Fruit fly (Drosophila melanogaster): Measurements from ENCODE around the gene Cen.

Gene Cen

DNA sequence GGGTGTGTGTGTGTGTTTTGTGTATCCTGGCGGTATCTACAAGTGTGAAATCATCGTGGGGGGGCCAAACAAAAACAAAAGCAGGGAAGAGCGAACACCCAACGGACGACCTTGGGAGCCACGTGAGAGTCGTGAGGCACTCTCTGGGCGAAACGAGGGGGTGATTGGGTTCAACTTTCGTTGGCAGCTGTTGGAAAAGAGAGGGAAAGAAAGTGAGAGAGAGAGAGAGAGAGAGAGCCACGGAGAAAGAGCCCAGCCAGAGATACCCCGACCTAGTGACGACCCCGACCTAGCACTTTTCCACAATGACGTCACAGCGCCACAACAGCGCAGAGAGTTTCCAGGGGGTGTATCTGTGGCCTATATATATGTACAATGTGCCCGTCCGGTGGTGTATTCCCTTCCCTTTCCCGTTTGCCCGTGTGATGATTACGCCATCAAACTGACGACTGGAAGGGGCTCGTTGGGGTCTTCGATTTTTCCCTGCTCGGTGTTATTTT lies 24.3 kb upstream of the Cen start:
- no peak for TF ChIP-seq dsf (GFP tag; optimal IDR thresholded peaks at IDR 0.05; ENCODE audit: borderline replicate concordance)
- no peak for TF ChIP-seq ey (GFP tag; optimal IDR thresholded peaks at IDR 0.05)
- no peak for TF ChIP-seq N (GFP tag; optimal IDR thresholded peaks at IDR 0.05)
- no peak for TF ChIP-seq br (GFP tag; optimal IDR thresholded peaks at IDR 0.05)
- TF ChIP-seq Myc (optimal IDR thresholded peaks at IDR 0.05), result no peak
- no peak for TF ChIP-seq Dfd (GFP tag; optimal IDR thresholded peaks at IDR 0.05)
- TF ChIP-seq CG32264 (GFP tag; optimal IDR thresholded peaks at IDR 0.05), result no peak
- TF ChIP-seq GATAd (GFP tag; optimal IDR thresholded peaks at IDR 0.05), result no peak
- no peak for TF ChIP-seq Dif (GFP tag; optimal IDR thresholded peaks at IDR 0.05; ENCODE audit: partially characterized antibody)
- TF ChIP-seq psq (GFP tag; optimal IDR thresholded peaks at IDR 0.05), result no peak
- no peak for TF ChIP-seq CrebA (GFP tag; optimal IDR thresholded peaks at IDR 0.05; ENCODE audit: borderline replicate concordance)

DNA sequence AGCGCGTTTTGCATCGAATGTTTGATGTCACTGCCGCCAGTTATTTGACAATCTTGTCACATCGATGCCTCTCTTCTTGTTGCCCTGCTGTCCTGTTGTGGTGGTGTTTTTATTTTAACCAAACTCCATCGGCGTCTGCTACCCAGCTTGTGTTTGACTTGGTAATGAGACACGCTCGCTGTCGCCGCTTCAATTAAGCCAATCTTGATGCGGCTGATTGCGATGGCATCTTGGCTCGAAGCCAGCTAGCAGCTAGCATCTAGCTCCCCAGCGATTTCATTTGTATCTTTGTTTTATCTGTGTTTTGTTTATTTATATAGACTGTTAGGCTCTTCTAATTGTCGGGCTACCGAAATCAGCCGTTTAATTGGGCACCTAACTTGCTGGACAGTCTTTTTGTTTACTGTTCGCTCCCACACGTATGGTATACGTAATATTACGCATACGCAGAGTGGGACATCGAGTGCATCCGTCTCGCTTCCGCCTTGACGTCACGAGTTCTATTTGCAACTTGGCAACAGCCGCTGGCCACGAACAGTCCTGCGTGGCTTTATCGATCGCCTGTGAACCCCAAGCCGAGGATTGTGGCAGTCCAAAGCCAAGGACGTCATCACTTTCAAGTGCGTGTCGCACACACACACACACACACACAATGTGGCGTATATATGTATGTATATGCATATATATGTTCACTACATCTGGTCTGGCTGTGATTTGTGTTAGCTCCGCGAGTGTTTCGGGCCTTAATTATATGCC lies 23.0 kb upstream of the Cen start:
- TF ChIP-seq Abd-B (GFP tag; optimal IDR thresholded peaks at IDR 0.05), result no peak
- TF ChIP-seq Jra (GFP tag; optimal IDR thresholded peaks at IDR 0.05), result no peak

DNA sequence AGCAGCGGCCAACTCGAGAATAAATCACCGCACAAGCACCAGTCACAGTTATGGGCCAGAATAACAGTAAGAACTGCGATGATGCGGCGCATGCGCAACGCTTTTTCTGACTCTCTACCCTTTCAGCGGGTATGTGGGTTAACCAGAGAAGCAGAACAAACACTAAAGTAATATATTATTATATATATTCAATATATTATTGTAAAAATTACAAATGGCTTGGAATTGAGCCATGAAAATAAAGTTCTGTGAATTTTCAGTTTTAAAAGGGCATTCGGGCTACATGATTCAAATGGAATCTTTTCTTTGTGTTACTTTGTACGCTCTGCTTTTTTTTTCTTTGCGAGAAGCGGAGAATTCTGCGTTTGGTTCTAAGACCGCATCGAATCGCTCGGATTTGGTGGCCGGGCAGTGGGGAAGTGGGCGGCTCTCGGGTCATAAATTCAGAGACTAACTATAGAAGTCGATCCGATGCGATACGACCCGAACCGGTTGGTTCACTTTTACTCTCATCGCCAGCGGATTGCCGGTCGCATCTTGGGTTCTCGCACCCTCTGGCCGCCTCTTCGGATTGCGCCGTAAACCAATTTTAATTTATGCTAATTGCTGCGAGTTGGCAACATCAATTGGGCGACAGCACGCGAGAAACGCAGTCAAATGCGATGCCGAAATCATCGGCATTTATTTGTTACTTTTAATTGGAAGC lies 19.0 kb upstream of the Cen start:
- peak; percentile 17 for TF ChIP-seq Dif (GFP tag; optimal IDR thresholded peaks at IDR 0.05; ENCODE audit: partially characterized antibody)
- TF ChIP-seq Vsx2 (GFP tag; optimal IDR thresholded peaks at IDR 0.05; ENCODE audit: partially characterized antibody), result no peak
- no peak for TF ChIP-seq sv (GFP tag; optimal IDR thresholded peaks at IDR 0.05)
- TF ChIP-seq Abd-B (GFP tag; optimal IDR thresholded peaks at IDR 0.05), result no peak
- no peak for TF ChIP-seq N (GFP tag; optimal IDR thresholded peaks at IDR 0.05)
- TF ChIP-seq CrebA (GFP tag; optimal IDR thresholded peaks at IDR 0.05; ENCODE audit: borderline replicate concordance), result peak; percentile 21
- peak; percentile 85 for TF ChIP-seq OdsH (GFP tag; optimal IDR thresholded peaks at IDR 0.05)
- peak; percentile 56 for TF ChIP-seq Sp1 (GFP tag; optimal IDR thresholded peaks at IDR 0.05)
- no peak for TF ChIP-seq Dfd (GFP tag; optimal IDR thresholded peaks at IDR 0.05)
- TF ChIP-seq br (GFP tag; optimal IDR thresholded peaks at IDR 0.05), result peak; percentile 63
- no peak for TF ChIP-seq tai (GFP tag; optimal IDR thresholded peaks at IDR 0.05)
- peak in 1 of 2 experiments; percentile 88 for TF ChIP-seq foxo (GFP tag; optimal IDR thresholded peaks at IDR 0.05)
- peak; percentile 72 for TF ChIP-seq ey (GFP tag; optimal IDR thresholded peaks at IDR 0.05)
- no peak for TF ChIP-seq Hr78 (GFP tag; optimal IDR thresholded peaks at IDR 0.05)
- TF ChIP-seq dl (GFP tag; optimal IDR thresholded peaks at IDR 0.05; ENCODE audit: insufficient read depth in 1 of 2, partially characterized antibody in 2 of 2), result peak in 1 of 2 experiments; percentile 1
- peak; percentile 86 for TF ChIP-seq fru (GFP tag; optimal IDR thresholded peaks at IDR 0.05)
- TF ChIP-seq Mio (GFP tag; optimal IDR thresholded peaks at IDR 0.05), result no peak
- no peak for TF ChIP-seq CG9705 (GFP tag; optimal IDR thresholded peaks at IDR 0.05)
- TF ChIP-seq Rel (GFP tag; optimal IDR thresholded peaks at IDR 0.05), result no peak
- TF ChIP-seq Rel (tag; optimal IDR thresholded peaks at IDR 0.05), result peak; percentile 13
- TF ChIP-seq Myc (optimal IDR thresholded peaks at IDR 0.05), result no peak
- TF ChIP-seq h (GFP tag; optimal IDR thresholded peaks at IDR 0.05), result peak; percentile 79
- TF ChIP-seq CG32264 (GFP tag; optimal IDR thresholded peaks at IDR 0.05), result peak; percentile 5
- peak; percentile 84 for TF ChIP-seq psq (GFP tag; optimal IDR thresholded peaks at IDR 0.05)
- peak; percentile 55 for TF ChIP-seq dmrt93B (GFP tag; optimal IDR thresholded peaks at IDR 0.05)
- TF ChIP-seq Jra (GFP tag; optimal IDR thresholded peaks at IDR 0.05), result no peak
- peak; percentile 52 for TF ChIP-seq sage (GFP tag; optimal IDR thresholded peaks at IDR 0.05)
- TF ChIP-seq pan (optimal IDR thresholded peaks at IDR 0.05), result no peak
- peak; percentile 51 for TF ChIP-seq woc (GFP tag; optimal IDR thresholded peaks at IDR 0.05)
- TF ChIP-seq Hnf4 (GFP tag; optimal IDR thresholded peaks at IDR 0.05), result peak; percentile 72
- TF ChIP-seq brk (GFP tag; optimal IDR thresholded peaks at IDR 0.05), result peak; percentile 68
- TF ChIP-seq usp (GFP tag; optimal IDR thresholded peaks at IDR 0.05), result no peak
- TF ChIP-seq dsf (GFP tag; optimal IDR thresholded peaks at IDR 0.05; ENCODE audit: borderline replicate concordance), result no peak
- TF ChIP-seq rgr (GFP tag; optimal IDR thresholded peaks at IDR 0.05), result peak; percentile 87
- TF ChIP-seq HLH106 (tag; optimal IDR thresholded peaks at IDR 0.05), result peak; percentile 77
- TF ChIP-seq jim (GFP tag; optimal IDR thresholded peaks at IDR 0.05), result no peak

Measured in whole organism, wandering third instar larva.